Fruit fly (Drosophila melanogaster) whole organism, embryonic: ENCODE measurements around the gene MSBP.

Experiments used
- Adf1 ChIP-seq: fragments of 200-800 bp; sonication (Bioruptor generic); IDR thresholded peaks from 2 replicates; pipeline ENCODE4 v1.3.6; 2022; ENCODE audit warnings: missing biosample characterization, missing genetic modification characterization
- BtbVII ChIP-seq: fragments of 200-800 bp; sonication (Bioruptor generic); optimal IDR thresholded peaks from 3 replicates; lab custom pipeline; 2017; ENCODE audit warnings: missing biosample characterization, mild to moderate bottlenecking, missing genetic modification characterization
- CG10147 ChIP-seq: fragments of 200-800 bp; sonication (Bioruptor generic); optimal IDR thresholded peaks from 2 replicates; lab custom pipeline; 2019; ENCODE audit warnings: missing biosample characterization, mild to moderate bottlenecking, missing genetic modification characterization, moderate library complexity
- CG10209 ChIP-seq: fragments of 200-800 bp; sonication (Bioruptor generic); optimal IDR thresholded peaks from 3 replicates; lab custom pipeline; 2017; ENCODE audit warnings: missing biosample characterization, mild to moderate bottlenecking, missing genetic modification characterization, missing genetic modification reagents
- CG1024 ChIP-seq: fragments of 200-800 bp; sonication (Bioruptor generic); IDR thresholded peaks from 2 replicates; pipeline ENCODE4 v1.3.6; 2022; ENCODE audit warnings: missing biosample characterization, missing genetic modification characterization
- CG10959 ChIP-seq: fragments of 200-800 bp; sonication (Bioruptor generic); IDR thresholded peaks from 2 replicates; pipeline ENCODE4 v1.3.6; 2022; ENCODE audit warnings: missing biosample characterization, missing genetic modification characterization
- CG11085 ChIP-seq: fragments of 200-800 bp; sonication (Bioruptor generic); IDR thresholded peaks from 2 replicates; pipeline ENCODE4 v1.3.6; 2022; ENCODE audit warnings: missing biosample characterization, missing genetic modification characterization
- CG11504 ChIP-seq: fragments of 200-800 bp; sonication (Bioruptor generic); optimal IDR thresholded peaks from 3 replicates; lab custom pipeline; 2019; ENCODE audit warnings: missing biosample characterization, mild to moderate bottlenecking, missing genetic modification characterization, moderate library complexity
- CG12104 ChIP-seq: fragments of 200-800 bp; sonication (Bioruptor generic); optimal IDR thresholded peaks from 3 replicates; lab custom pipeline; 2016; ENCODE audit warnings: missing biosample characterization, missing genetic modification characterization
- CG12391 ChIP-seq: fragments of 200-800 bp; sonication (Bioruptor generic); optimal IDR thresholded peaks from 3 replicates; lab custom pipeline; 2018; ENCODE audit warnings: missing biosample characterization, mild to moderate bottlenecking, missing genetic modification characterization, moderate library complexity
- CG14710 ChIP-seq: fragments of 200-800 bp; sonication (Bioruptor generic); optimal IDR thresholded peaks from 3 replicates; lab custom pipeline; 2019; ENCODE audit warnings: missing biosample characterization, mild to moderate bottlenecking, missing genetic modification characterization, moderate library complexity
- CG17829 ChIP-seq: fragments of 200-800 bp; optimal IDR thresholded peaks from 2 replicates; lab custom pipeline; 2019; ENCODE audit warnings: missing biosample characterization, mild to moderate bottlenecking, missing genetic modification characterization, moderate library complexity
- CG18476 ChIP-seq: fragments of 200-800 bp; sonication (Bioruptor generic); optimal IDR thresholded peaks from 2 replicates; lab custom pipeline; 2016; ENCODE audit warnings: missing biosample characterization, mild to moderate bottlenecking, missing genetic modification characterization
- CG2129 ChIP-seq: fragments of 200-800 bp; sonication (Bioruptor generic); IDR thresholded peaks from 2 replicates; pipeline ENCODE4 v1.3.6; 2022; ENCODE audit warnings: missing biosample characterization, missing genetic modification characterization; ENCODE audit not compliant: partially characterized antibody
- CG34224 ChIP-seq: fragments of 200-800 bp; sonication (Bioruptor generic); IDR thresholded peaks from 3 replicates; pipeline ENCODE4 v1.3.6; 2022; ENCODE audit warnings: missing biosample characterization, missing genetic modification characterization; ENCODE audit not compliant: partially characterized antibody
- CG6175 ChIP-seq: fragments of 200-800 bp; sonication (Bioruptor generic); IDR thresholded peaks from 3 replicates; pipeline ENCODE4 v1.3.6; 2022; ENCODE audit warnings: missing biosample characterization, missing genetic modification characterization
- CG7745 ChIP-seq: fragments of 200-800 bp; sonication (Bioruptor generic); optimal IDR thresholded peaks from 2 replicates; lab custom pipeline; 2018; ENCODE audit warnings: missing biosample characterization, mild to moderate bottlenecking, missing genetic modification characterization, moderate library complexity
- CG7786 ChIP-seq: fragments of 200-800 bp; sonication (Bioruptor generic); optimal IDR thresholded peaks from 2 replicates; lab custom pipeline; 2016; ENCODE audit warnings: missing biosample characterization, missing genetic modification characterization
- CG7839 ChIP-seq: fragments of 200-800 bp; sonication (Bioruptor generic); optimal IDR thresholded peaks from 3 replicates; lab custom pipeline; 2018; ENCODE audit warnings: missing biosample characterization, mild to moderate bottlenecking, missing genetic modification characterization, moderate library complexity
- CG7928 ChIP-seq: fragments of 200-800 bp; sonication (Bioruptor generic); optimal IDR thresholded peaks from 2 replicates; lab custom pipeline; 2017; ENCODE audit warnings: missing biosample characterization, mild to moderate bottlenecking, missing genetic modification characterization
- CG8290 ChIP-seq, 3 experiments: fragments of 200-800 bp; sonication (Bioruptor generic); optimal IDR thresholded peaks; 2 replicates each; lab custom pipeline; 2016 to 2019; ENCODE audit warnings: missing biosample characterization in 3 of 3, missing genetic modification characterization in 3 of 3, mild to moderate bottlenecking in 2 of 3, moderate library complexity in 1 of 3
- CG9437 ChIP-seq: fragments of 200-800 bp; sonication (Bioruptor generic); optimal IDR thresholded peaks from 2 replicates; lab custom pipeline; 2018; ENCODE audit warnings: missing biosample characterization, mild to moderate bottlenecking, missing genetic modification characterization
- CG9609 ChIP-seq: fragments of 200-800 bp; sonication (Bioruptor generic); optimal IDR thresholded peaks from 3 replicates; lab custom pipeline; 2016; ENCODE audit warnings: missing biosample characterization, missing genetic modification characterization
- Eip74EF ChIP-seq, 2 experiments: fragments of 200-800 bp in 1 of 2; fragments of >200 bp in 1 of 2; sonication (Bioruptor generic) in 1 of 2; optimal IDR thresholded peaks; 2 replicates each; lab custom pipeline; 2017 to 2019; ENCODE audit warnings: missing biosample characterization in 2 of 2, missing genetic modification characterization in 2 of 2, mild to moderate bottlenecking in 1 of 2, moderate library complexity in 1 of 2
- HmgD ChIP-seq: fragments of 200-800 bp; sonication (Bioruptor generic); optimal IDR thresholded peaks from 3 replicates; lab custom pipeline; 2016; ENCODE audit warnings: missing biosample characterization, missing genetic modification characterization
- Lim3 ChIP-seq: fragments of 200-800 bp; sonication (Bioruptor generic); IDR thresholded peaks from 2 replicates; pipeline ENCODE4 v1.3.6; 2022; ENCODE audit warnings: missing biosample characterization, missing genetic modification characterization
- Med ChIP-seq: fragments of 200-800 bp; sonication (Bioruptor generic); peaks from one replicate; lab custom pipeline; 2016; ENCODE audit warnings: missing biosample characterization, missing genetic modification characterization, mild to moderate bottlenecking, inconsistent platforms, moderate library complexity
- NK7.1 ChIP-seq: fragments of 200-800 bp; sonication (Bioruptor generic); optimal IDR thresholded peaks from 3 replicates; lab custom pipeline; 2016; ENCODE audit warnings: missing biosample characterization, missing genetic modification characterization
- NfI ChIP-seq: fragments of 200-800 bp; sonication (Bioruptor generic); optimal IDR thresholded peaks from 3 replicates; lab custom pipeline; 2018; ENCODE audit warnings: missing biosample characterization, mild to moderate bottlenecking, missing genetic modification characterization, moderate library complexity
- Oaz ChIP-seq: fragments of 200-800 bp; sonication (Bioruptor generic); IDR thresholded peaks from 2 replicates; pipeline ENCODE4 v1.3.6; 2022; ENCODE audit warnings: missing biosample characterization, missing genetic modification characterization
- Opbp ChIP-seq: fragments of 200-800 bp; sonication (Bioruptor generic); IDR thresholded peaks from 3 replicates; pipeline ENCODE4 v1.3.6; 2022; ENCODE audit warnings: missing biosample characterization, missing genetic modification characterization; ENCODE audit not compliant: partially characterized antibody
- Sox102F ChIP-seq: fragments of 200-800 bp; sonication (Bioruptor generic); optimal IDR thresholded peaks from 2 replicates; lab custom pipeline; 2018; ENCODE audit warnings: missing biosample characterization, mild to moderate bottlenecking, missing genetic modification characterization, moderate library complexity
- Sry-β ChIP-seq: fragments of 200-800 bp; sonication (Bioruptor generic); optimal IDR thresholded peaks from 2 replicates; lab custom pipeline; 2018; ENCODE audit warnings: missing biosample characterization, mild to moderate bottlenecking, missing genetic modification characterization, moderate library complexity
- Ssrp ChIP-seq: fragments of 200-800 bp; sonication (Bioruptor generic); optimal IDR thresholded peaks from 2 replicates; lab custom pipeline; 2018; ENCODE audit warnings: missing biosample characterization, mild to moderate bottlenecking, missing genetic modification characterization, moderate library complexity
- Stat92E ChIP-seq, 3 experiments: fragments of >200 bp in 2 of 3; fragments of 200-800 bp in 1 of 3; sonication (Bioruptor generic) in 1 of 3; optimal IDR thresholded peaks; 2 replicates each; lab custom pipeline; 2017 to 2019; ENCODE audit warnings: missing biosample characterization in 3 of 3, missing genetic modification characterization in 3 of 3, mild to moderate bottlenecking in 1 of 3, moderate library complexity in 1 of 3
- ara ChIP-seq: fragments of 200-800 bp; sonication (Bioruptor generic); IDR thresholded peaks from 2 replicates; pipeline ENCODE4 v1.3.6; 2022; ENCODE audit warnings: missing biosample characterization, missing genetic modification characterization
- fru ChIP-seq: fragments of >200 bp; optimal IDR thresholded peaks from 2 replicates; lab custom pipeline; 2017
- gt ChIP-seq: fragments of 200-800 bp; sonication (Bioruptor generic); IDR thresholded peaks from 2 replicates; pipeline ENCODE4 v1.3.6; 2022; ENCODE audit warnings: missing biosample characterization, missing genetic modification characterization
- hb ChIP-seq: fragments of 200-800 bp; sonication (Bioruptor generic); IDR thresholded peaks from 3 replicates; pipeline ENCODE4 v1.3.6; 2022; ENCODE audit warnings: missing biosample characterization, missing genetic modification characterization; ENCODE audit not compliant: partially characterized antibody
- kay ChIP-seq: fragments of 200-800 bp; sonication (Bioruptor generic); optimal IDR thresholded peaks from 2 replicates; lab custom pipeline; 2016; ENCODE audit warnings: missing biosample characterization, missing genetic modification characterization
- luna ChIP-seq: fragments of 200-800 bp; sonication (Bioruptor generic); optimal IDR thresholded peaks from 2 replicates; lab custom pipeline; 2016; ENCODE audit warnings: missing biosample characterization, missing genetic modification characterization
- nmo ChIP-seq: fragments of 200-800 bp; sonication (Bioruptor generic); optimal IDR thresholded peaks from 2 replicates; lab custom pipeline; 2018; ENCODE audit warnings: missing biosample characterization, mild to moderate bottlenecking, missing genetic modification characterization, moderate library complexity
- otp ChIP-seq: fragments of 200-800 bp; sonication (Bioruptor generic); IDR thresholded peaks from 3 replicates; pipeline ENCODE4, ENCODE4 v1.3.6; 2022; ENCODE audit warnings: missing biosample characterization, missing genetic modification characterization
- peb ChIP-seq: fragments of 200-800 bp; sonication (Bioruptor generic); IDR thresholded peaks from 2 replicates; pipeline ENCODE4 v1.3.6; 2022; ENCODE audit warnings: missing biosample characterization, missing genetic modification characterization
- pnt ChIP-seq: fragments of 200-800 bp; sonication (Bioruptor generic); optimal IDR thresholded peaks from 3 replicates; lab custom pipeline; 2016; ENCODE audit warnings: missing biosample characterization, missing genetic modification characterization
- pzg ChIP-seq: fragments of 200-800 bp; sonication (Bioruptor generic); optimal IDR thresholded peaks from 3 replicates; lab custom pipeline; 2018; ENCODE audit warnings: missing biosample characterization, mild to moderate bottlenecking, missing genetic modification characterization, moderate library complexity
- salm ChIP-seq: fragments of 200-800 bp; sonication (Bioruptor generic); optimal IDR thresholded peaks from 2 replicates; lab custom pipeline; 2018; ENCODE audit warnings: missing biosample characterization, mild to moderate bottlenecking, missing genetic modification characterization
- sens ChIP-seq: fragments of 200-800 bp; sonication (Bioruptor generic); peaks from one replicate; lab custom pipeline; 2016; ENCODE audit warnings: missing biosample characterization, missing genetic modification characterization
- so ChIP-seq: fragments of 200-800 bp; sonication (Bioruptor generic); IDR thresholded peaks from 3 replicates; pipeline ENCODE4 v1.3.6; 2022; ENCODE audit warnings: missing biosample characterization, missing genetic modification characterization
- tx ChIP-seq: fragments of 200-800 bp; sonication (Bioruptor generic); optimal IDR thresholded peaks from 2 replicates; lab custom pipeline; 2016; ENCODE audit warnings: missing biosample characterization, missing genetic modification characterization
- wek ChIP-seq: fragments of 200-800 bp; sonication (Bioruptor generic); optimal IDR thresholded peaks from 3 replicates; lab custom pipeline; 2018; ENCODE audit warnings: missing biosample characterization, mild to moderate bottlenecking, missing genetic modification characterization, moderate library complexity
- zfh1 ChIP-seq: fragments of 200-800 bp; sonication (Bioruptor generic); IDR thresholded peaks from 3 replicates; pipeline ENCODE4 v1.3.6; 2022; ENCODE audit warnings: missing biosample characterization, missing genetic modification characterization

MSBP gene

dm6 chrX:15934226-15934547 lies 44.3 kb upstream of the MSBP start (continued):
- TF ChIP-seq Sry-β (GFP tag; lab: Kevin White, UChicago) (no peak), Stat92E (GFP tag; optimal IDR thresholded peaks at IDR 0.05; lab: Kevin White, UChicago) (no peak), CG7745 (tag; lab: Kevin White, UChicago) (no peak), CG7839 (no peak), Ssrp (tag; lab: Kevin White, UChicago) (no peak), nmo (GFP tag; lab: Kevin White, UChicago) (peak; percentile 12), CG2129 (no peak), CG1024 (peak; percentile 89), CG10209 (GFP tag; lab: Kevin White, UChicago) (no peak), wek (GFP tag; lab: Kevin White, UChicago) (no peak), CG11504 (no peak), CG18476 (GFP tag; lab: Kevin White, UChicago) (no peak), Sox102F (GFP tag; lab: Kevin White, UChicago) (no peak), CG6175 (GFP tag; lab: Robert Waterston, UW) (no peak), hb (no peak), CG7928 (GFP tag; lab: Kevin White, UChicago) (no peak), BtbVII (GFP tag; lab: Kevin White, UChicago) (no peak), CG12104 (no peak), CG10147 (no peak), Lim3 (GFP tag; lab: Robert Waterston, UW) (no peak), Eip74EF (GFP tag; optimal IDR thresholded peaks at IDR 0.05; lab: Kevin White, UChicago) (no peak), NK7.1 (GFP tag; lab: Kevin White, UChicago) (no peak), so (GFP tag; lab: Robert Waterston, UW) (no peak), CG34224 (GFP tag; lab: Robert Waterston, UW) (no peak), Oaz (GFP tag; lab: Robert Waterston, UW) (no peak), Adf1 (GFP tag; lab: Robert Waterston, UW) (no peak), CG11085 (GFP tag; lab: Robert Waterston, UW) (no peak), CG9437 (GFP tag; lab: Kevin White, UChicago) (no peak), CG17829 (tag; lab: Kevin White, UChicago) (peak; percentile 28), CG8290 (GFP tag; optimal IDR thresholded peaks at IDR 0.05; lab: Kevin White, UChicago) (no peak), CG8290 (tag; optimal IDR thresholded peaks at IDR 0.05; lab: Kevin White, UChicago) (no peak), NfI (GFP tag; lab: Kevin White, UChicago) (no peak), Med (peak; percentile 62), fru (no peak), ara (GFP tag; lab: Robert Waterston, UW) (no peak), HmgD (GFP tag; lab: Kevin White, UChicago) (no peak), sens (GFP tag; lab: Kevin White, UChicago) (peak; percentile 49), peb (no peak), tx (no peak), pnt (no peak), otp (no peak), zfh1 (no peak), salm (tag; lab: Kevin White, UChicago) (no peak), pzg (GFP tag; lab: Kevin White, UChicago) (peak; percentile 7), CG9609 (GFP tag; lab: Kevin White, UChicago) (no peak), gt (no peak), Opbp (GFP tag; lab: Robert Waterston, UW) (no peak), luna (GFP tag; lab: Kevin White, UChicago) (no peak), CG7786 (GFP tag; lab: Kevin White, UChicago) (no peak), CG12391 (tag; lab: Kevin White, UChicago) (no peak), kay (GFP tag; lab: Kevin White, UChicago) (no peak), CG10959 (GFP tag; lab: Robert Waterston, UW) (no peak), CG14710 (tag; lab: Kevin White, UChicago) (no peak)
